Worm (Caenorhabditis elegans) whole organism, L3 larva: ENCODE results near the gene F13H10.3.

ENCODE experiments used
- daf-12 ChIP-seq: fragments of 150-350 bp; optimal IDR thresholded peaks from 2 replicates; lab custom pipeline; 2014; ENCODE audit warnings: missing biosample characterization, missing genetic modification reagents, missing genetic modification characterization
- nhr-12 ChIP-seq: fragments of 150-350 bp; optimal IDR thresholded peaks from 2 replicates; lab custom pipeline; 2014; ENCODE audit warnings: missing biosample characterization, missing genetic modification characterization
- nhr-28 ChIP-seq: fragments of 150-350 bp; optimal IDR thresholded peaks from 2 replicates; lab custom pipeline; 2014; ENCODE audit warnings: missing biosample characterization, missing genetic modification characterization
- nhr-76 ChIP-seq: fragments of 150-350 bp; sonication (generic microtip); optimal IDR thresholded peaks from 5 replicates; lab custom pipeline; 2014; ENCODE audit warnings: missing biosample characterization, missing genetic modification characterization
- zag-1 ChIP-seq: fragments of 150-350 bp; optimal IDR thresholded peaks from 2 replicates; lab custom pipeline; 2014; ENCODE audit warnings: missing biosample characterization, missing genetic modification characterization
- ztf-11 ChIP-seq: fragments of 150-350 bp; optimal IDR thresholded peaks from 2 replicates; lab custom pipeline; 2014; ENCODE audit warnings: missing biosample characterization, missing genetic modification characterization

DNA sequence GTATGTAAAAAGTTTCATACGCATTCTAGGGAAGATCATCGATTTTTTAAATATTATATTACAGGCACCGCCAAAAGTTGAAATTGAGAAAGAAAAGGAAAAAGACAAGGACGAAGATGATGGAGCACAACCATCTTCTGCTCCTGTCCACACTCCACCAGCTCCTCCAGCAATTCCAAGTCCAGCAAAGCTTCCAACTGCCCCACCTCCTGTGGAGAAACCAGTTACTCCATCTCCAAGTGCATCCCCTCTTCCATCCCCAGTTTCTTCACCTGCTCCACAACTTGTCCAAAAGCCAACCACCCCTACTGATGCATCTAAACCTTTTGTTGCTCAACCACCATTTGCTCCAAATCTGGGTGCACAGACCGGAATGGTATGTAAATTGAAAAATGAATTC, 36.2 kb upstream of the F13H10.3 start:
- TF ChIP-seq nhr-28, result no peak
- no peak for TF ChIP-seq nhr-76
- no peak for TF ChIP-seq zag-1 (tag; lab: Kevin White, UChicago)
- no peak for TF ChIP-seq nhr-12
- no peak for TF ChIP-seq daf-12
- no peak for TF ChIP-seq ztf-11 (tag; lab: Kevin White, UChicago)
